Worm (Caenorhabditis elegans) whole organism, L4/young adult: ENCODE measurements around the gene F35H10.6.

ENCODE experiments used
- W03F9.2 ChIP-seq: fragments of 150-350 bp; optimal IDR thresholded peaks from 2 replicates; lab custom pipeline; 2014; ENCODE audit warnings: missing biosample characterization, missing genetic modification characterization
- dao-5 ChIP-seq: sonication (generic microtip); optimal IDR thresholded peaks from 2 replicates; lab custom pipeline; 2016; ENCODE audit warnings: missing genotype, missing genetic modification characterization, moderate library complexity, missing compliant biosample characterization

DNA sequence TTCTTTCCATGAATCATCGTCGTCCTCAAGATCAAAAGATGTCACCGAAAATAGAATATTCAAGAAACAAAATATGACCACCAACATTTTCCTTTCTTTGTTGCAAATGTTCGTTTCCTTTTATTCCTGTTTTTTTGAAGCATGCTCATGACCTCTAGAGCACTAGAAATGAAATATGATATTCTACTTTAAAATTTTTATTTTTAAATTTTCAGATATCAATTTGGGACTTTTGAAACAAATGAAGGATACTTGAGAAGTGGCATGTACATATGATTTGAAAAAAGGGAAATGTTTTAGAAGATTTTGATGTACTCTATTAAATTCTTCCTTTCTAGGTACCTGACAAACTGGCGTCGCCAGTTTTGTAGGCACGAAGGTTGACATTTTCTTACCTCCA lies 24.5 kb upstream of the F35H10.6 start, which contains the start of gene K07H8.11:
- TF ChIP-seq W03F9.2 (tag; lab: Kevin White, UChicago) (no peak), dao-5 (tag; lab: Kevin White, UChicago) (no peak)
